Fruit fly (Drosophila melanogaster): ENCODE data around the gene spi.

spi gene

DNA sequence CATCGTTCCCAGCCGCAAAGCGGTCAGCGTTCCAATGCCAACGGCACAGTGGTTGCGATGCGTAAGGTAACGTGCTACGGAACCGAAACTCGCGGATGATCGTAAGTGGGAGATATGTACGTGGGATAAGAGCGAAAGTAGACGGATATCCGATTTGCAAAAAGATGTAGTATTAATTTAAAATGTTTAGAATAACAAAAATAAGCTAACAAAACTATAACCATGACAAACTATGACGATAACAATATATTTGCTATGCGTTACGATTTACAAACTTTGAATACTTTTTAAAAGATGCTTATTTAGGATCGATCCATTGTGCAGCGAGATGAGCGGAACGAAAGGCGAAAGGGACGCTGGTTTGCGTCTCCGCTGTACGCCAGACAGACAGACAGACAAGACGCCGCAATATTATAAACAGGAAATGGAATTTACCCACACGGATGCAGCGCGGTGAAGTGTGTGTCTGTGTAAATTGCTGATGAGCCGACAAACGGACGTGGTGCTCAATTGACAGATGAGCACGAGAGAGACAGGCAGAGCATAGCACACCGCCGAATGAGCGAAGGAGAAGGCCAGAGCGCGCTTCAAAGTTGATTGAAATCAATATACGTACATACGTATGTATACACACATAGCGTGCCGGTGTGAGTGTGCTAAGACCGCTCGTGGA, 1.4 kb downstream of the spi start:
- TF ChIP-seq CG30403 (GFP tag; optimal IDR thresholded peaks at IDR 0.05) (peak; percentile 99), Nf-YB (GFP tag; optimal IDR thresholded peaks at IDR 0.05) (peak; percentile 85), ewg (GFP tag; optimal IDR thresholded peaks at IDR 0.05) (peak; percentile 66), Hmx (GFP tag; optimal IDR thresholded peaks at IDR 0.05) (peak; percentile 91), gce (GFP tag; IDR thresholded peaks at IDR 0.05) (peak; percentile 57), ind (GFP tag; optimal IDR thresholded peaks at IDR 0.05) (peak; percentile 97), hbn (GFP tag; IDR thresholded peaks at IDR 0.05; ENCODE audit: partially characterized antibody) (no peak), amos (GFP tag; IDR thresholded peaks at IDR 0.05; ENCODE audit: partially characterized antibody) (peak; percentile 27; the same call in 1 of the 2 replicates), vvl (GFP tag; IDR thresholded peaks at IDR 0.05) (peak; percentile 92), sna (GFP tag; IDR thresholded peaks at IDR 0.05; ENCODE audit: partially characterized antibody) (no peak), tll (GFP tag; optimal IDR thresholded peaks at IDR 0.05) (peak in 1 of 2 experiments; percentile 28), HLHmδ (GFP tag; optimal IDR thresholded peaks at IDR 0.05) (peak; percentile 98), wor (GFP tag; IDR thresholded peaks at IDR 0.05) (peak; percentile 93), CG14014 (GFP tag; IDR thresholded peaks at IDR 0.05) (peak; percentile 94), Dip3 (GFP tag; optimal IDR thresholded peaks at IDR 0.05) (peak; percentile 97), CG17568 (GFP tag; optimal IDR thresholded peaks at IDR 0.05) (peak; percentile 94), CG34224 (GFP tag; IDR thresholded peaks at IDR 0.05; ENCODE audit: partially characterized antibody) (no peak; the same call in 1 of the 3 replicates), fd64A (GFP tag; optimal IDR thresholded peaks at IDR 0.05) (peak; percentile 81), Kr (GFP tag; optimal IDR thresholded peaks at IDR 0.05) (no peak), CG10147 (GFP tag; optimal IDR thresholded peaks at IDR 0.05) (peak; percentile 94), CG3163 (GFP tag; optimal IDR thresholded peaks at IDR 0.05) (peak; percentile 70), insv (GFP tag; optimal IDR thresholded peaks at IDR 0.05) (peak; percentile 67 to 85), Camta (GFP tag; optimal IDR thresholded peaks at IDR 0.05) (peak; percentile 98), CG33557 (GFP tag; optimal IDR thresholded peaks at IDR 0.05) (peak; percentile 88), exex (tag; optimal IDR thresholded peaks at IDR 0.05) (peak; percentile 67), CG5180 (GFP tag; optimal IDR thresholded peaks at IDR 0.05) (peak; percentile 84), CG4820 (GFP tag; optimal IDR thresholded peaks at IDR 0.05) (peak; percentile 94), salm (tag; optimal IDR thresholded peaks at IDR 0.05) (peak; percentile 79), CG11504 (tag; optimal IDR thresholded peaks at IDR 0.05) (peak; percentile 96), stc (GFP tag; IDR thresholded peaks at IDR 0.05) (peak; percentile 94), Side (GFP tag; optimal IDR thresholded peaks at IDR 0.05) (peak; percentile 95), Vsx1 (GFP tag; optimal IDR thresholded peaks at IDR 0.05) (peak; percentile 87), CG11696 (GFP tag; IDR thresholded peaks at IDR 0.05) (peak; percentile 73; the same call in 1 of the 2 replicates), E2f1 (GFP tag; IDR thresholded peaks at IDR 0.05) (peak; percentile 92), CG6813 (GFP tag; optimal IDR thresholded peaks at IDR 0.05) (peak; percentile 86), CG16813 (GFP tag; IDR thresholded peaks at IDR 0.05; ENCODE audit: partially characterized antibody) (no peak), CG9817 (tag; optimal IDR thresholded peaks at IDR 0.05) (peak; percentile 92), CG12299 (tag; optimal IDR thresholded peaks at IDR 0.05) (peak; percentile 78), CG33213 (GFP tag; optimal IDR thresholded peaks at IDR 0.05) (peak; percentile 90), CG8765 (GFP tag; IDR thresholded peaks at IDR 0.05) (peak; percentile 80), CG8089 (GFP tag; optimal IDR thresholded peaks at IDR 0.05) (peak; percentile 93), CG31224 (GFP tag; IDR thresholded peaks at IDR 0.05) (peak; percentile 94), usp (GFP tag; optimal IDR thresholded peaks at IDR 0.05) (no peak), phol (tag; optimal IDR thresholded peaks at IDR 0.05) (peak; percentile 97), Fer2 (tag; optimal IDR thresholded peaks at IDR 0.05) (peak; percentile 83), CG12155 (GFP tag; optimal IDR thresholded peaks at IDR 0.05) (peak; percentile 94), CG10959 (GFP tag; IDR thresholded peaks at IDR 0.05) (peak; percentile 84), CG2202 (tag; optimal IDR thresholded peaks at IDR 0.05) (peak; percentile 87)
